Worm (Caenorhabditis elegans) whole organism, late embryonic: ENCODE measurements around the gene srx-118.

Source experiments
- ama-1 ChIP-seq: fragments of 150-350 bp; optimal IDR thresholded peaks from 2 replicates; lab custom pipeline; 2014
- ceh-22 ChIP-seq: sonication (generic microtip); optimal IDR thresholded peaks from 2 replicates; lab custom pipeline; 2017; ENCODE audit warnings: missing biosample characterization, missing genetic modification characterization

DNA sequence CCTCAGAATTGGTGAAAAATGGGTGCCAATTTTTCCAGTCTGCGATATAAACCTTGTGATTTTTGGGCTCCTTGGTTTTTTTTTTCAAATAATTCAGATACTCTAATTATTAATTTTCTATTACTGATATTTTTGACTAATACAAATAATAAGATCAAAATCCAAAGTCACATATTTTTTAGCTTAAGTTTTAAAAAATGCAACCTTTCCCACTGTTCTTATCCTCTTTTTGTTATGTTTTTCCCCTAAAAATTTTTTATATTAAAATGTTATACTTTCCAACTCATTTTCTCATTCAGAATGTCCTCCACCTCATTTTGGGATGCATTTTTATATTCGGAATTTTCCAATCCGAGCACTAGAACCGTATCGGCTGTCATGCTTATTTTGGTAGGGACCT is 5.3 kb downstream of the srx-118 start, which contains the start of gene srx-120:
- no peak for TF ChIP-seq ceh-22 (tag; lab: Kevin White, UChicago)
- no peak for TF ChIP-seq ama-1 (lab: Kevin White, UChicago)
